Worm (Caenorhabditis elegans): ENCODE results near the gene ant-1.3.

DNA sequence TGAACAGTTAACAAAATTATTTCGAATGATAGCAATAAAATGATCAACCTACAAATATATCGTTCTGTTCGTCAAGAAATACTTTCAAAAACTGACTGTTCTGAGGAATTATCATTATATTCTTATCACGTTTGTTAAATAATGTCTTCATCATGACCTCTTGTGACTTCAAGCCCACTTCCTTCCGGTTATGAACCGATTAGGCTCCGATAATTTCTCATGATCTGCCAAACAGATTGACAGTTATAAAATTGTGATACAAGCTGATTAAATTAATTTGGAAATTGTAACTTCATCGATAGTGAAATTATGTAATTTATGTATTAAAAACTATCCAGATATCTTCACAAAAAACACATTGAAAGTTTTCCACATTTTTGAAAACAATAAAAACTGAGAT, 28.3 kb downstream of the ant-1.3 start, which contains the start of gene ins-8:
- TF ChIP-seq nhr-77 (tag; optimal IDR thresholded peaks at IDR 0.05) (no peak), nhr-25 (tag; optimal IDR thresholded peaks at IDR 0.05; ENCODE audit: borderline replicate concordance, insufficient read depth) (no peak), egl-27 (tag; optimal IDR thresholded peaks at IDR 0.05) (no peak), ceh-32 (tag; optimal IDR thresholded peaks at IDR 0.05; ENCODE audit: poor library complexity) (no peak), fkh-10 (GFP tag; optimal IDR thresholded peaks at IDR 0.05) (no peak), zag-1 (tag; optimal IDR thresholded peaks at IDR 0.05) (no peak)

Data from whole organism, L4 larva.